Fruit fly (Drosophila melanogaster): ENCODE measurements around the gene CG31358.

dm6 chr3R:11991538-11992164 is 39.9 kb downstream of the CG31358 start:
- TF ChIP-seq CTCF (optimal IDR thresholded peaks at IDR 0.05) (no peak), CG8478 (optimal IDR thresholded peaks at IDR 0.05) (no peak)
